Worm (Caenorhabditis elegans) whole organism, early embryonic: Measurements from ENCODE around the gene str-231.

Experiments
- B0310.2 ChIP-seq: sonication (generic microtip); optimal IDR thresholded peaks from 2 replicates; lab custom pipeline; 2016; ENCODE audit warnings: mild to moderate bottlenecking, missing genetic modification characterization, missing compliant biosample characterization
- F13C5.2 ChIP-seq: sonication (generic microtip); optimal IDR thresholded peaks from 2 replicates; lab custom pipeline; 2017; ENCODE audit warnings: mild to moderate bottlenecking, missing genetic modification characterization, inconsistent platforms, missing compliant biosample characterization
- aly-1 ChIP-seq: sonication (generic microtip); optimal IDR thresholded peaks from 2 replicates; lab custom pipeline; 2016; ENCODE audit warnings: missing genetic modification characterization, missing compliant biosample characterization
- ama-1 ChIP-seq: fragments of 150-350 bp; optimal IDR thresholded peaks from 2 replicates; lab custom pipeline; 2014
- ceh-13 ChIP-seq: fragments of 200-800 bp; sonication (Bioruptor generic); optimal IDR thresholded peaks from 2 replicates; lab custom pipeline; 2018; ENCODE audit warnings: mild to moderate bottlenecking, missing genetic modification characterization, missing compliant biosample characterization
- ets-7 ChIP-seq: sonication (generic microtip); optimal IDR thresholded peaks from 2 replicates; lab custom pipeline; 2016; ENCODE audit warnings: missing genotype, missing genetic modification characterization, missing compliant biosample characterization
- flt-1 ChIP-seq: fragments of 200-800 bp; sonication (Bioruptor generic); IDR thresholded peaks from 2 replicates; pipeline ENCODE4 v1.3.6; 2022; ENCODE audit warnings: missing genetic modification characterization, missing compliant biosample characterization
- hmbx-1 ChIP-seq: sonication (generic microtip); optimal IDR thresholded peaks from 2 replicates; lab custom pipeline; 2016; ENCODE audit warnings: mild to moderate bottlenecking, missing genetic modification characterization, missing compliant biosample characterization
- hmg-4 ChIP-seq: fragments of 200-800 bp; sonication (Bioruptor generic); optimal IDR thresholded peaks from 2 replicates; lab custom pipeline; 2018; ENCODE audit warnings: mild to moderate bottlenecking, missing genetic modification characterization, missing compliant biosample characterization
- tbx-11 ChIP-seq: fragments of 200-800 bp; sonication (Bioruptor generic); IDR thresholded peaks from 2 replicates; pipeline ENCODE4 v1.3.6; 2022; ENCODE audit warnings: missing genetic modification characterization, missing compliant biosample characterization

- TF ChIP-seq ama-1 (lab: Kevin White, UChicago) (no peak), flt-1 (no peak), aly-1 (tag; lab: Kevin White, UChicago) (no peak), B0310.2 (tag; lab: Kevin White, UChicago) (no peak), tbx-11 (GFP tag; lab: Robert Waterston, UW) (no peak), ceh-13 (GFP tag; lab: Kevin White, UChicago) (no peak), hmbx-1 (no peak), hmg-4 (GFP tag; lab: Kevin White, UChicago) (no peak), F13C5.2 (tag; lab: Kevin White, UChicago) (no peak), ets-7 (tag; lab: Kevin White, UChicago) (no peak)
Observed at ce11 chrV:16045837-16046236, 38.4 kb upstream of the str-231 start, which contains the start of gene T10C6.15.
